Worm (Caenorhabditis elegans): ENCODE data around the gene F37A8.2.
A peak's percentile ranks its signal among the peaks of the same experiment; 100 is the strongest.
"Not testable (repeated sequence)": the region's sequence is repeated elsewhere in the genome, so short reads cannot be mapped to it uniquely, and the experiment has no call there.

The F37A8.2 gene

ce11 chrIII:3898354-3898753, 33.0 kb downstream of the F37A8.2 start:
- no peak for TF ChIP-seq F52B5.7 (tag; optimal IDR thresholded peaks at IDR 0.05)
- TF ChIP-seq aptf-2 (GFP tag; conservative IDR thresholded peaks at IDR 0.05), result no peak
- TF ChIP-seq dpl-1 (GFP tag; optimal IDR thresholded peaks at IDR 0.05), result no peak
- no peak for TF ChIP-seq F23B12.7 (tag; optimal IDR thresholded peaks at IDR 0.05; ENCODE audit: insufficient read depth)
- no peak for TF ChIP-seq F55B11.4 (tag; optimal IDR thresholded peaks at IDR 0.05; ENCODE audit: borderline replicate concordance, insufficient read depth)
- no peak for TF ChIP-seq D2030.7 (GFP tag; IDR thresholded peaks at IDR 0.05)
- TF ChIP-seq ets-4 (GFP tag; optimal IDR thresholded peaks at IDR 0.05), result no peak
- no peak for TF ChIP-seq bed-1 (GFP tag; IDR thresholded peaks at IDR 0.05)
- no peak for TF ChIP-seq egl-18 (GFP tag; IDR thresholded peaks at IDR 0.05)
- TF ChIP-seq lin-26 (GFP tag; IDR thresholded peaks at IDR 0.05), result no peak
- no peak for TF ChIP-seq madf-6 (GFP tag; IDR thresholded peaks at IDR 0.05)
- TF ChIP-seq ztf-25 (GFP tag; IDR thresholded peaks at IDR 0.05), result no peak
- no peak for TF ChIP-seq attf-5 (GFP tag; optimal IDR thresholded peaks at IDR 0.05)
- no peak for TF ChIP-seq ceh-58 (GFP tag; IDR thresholded peaks at IDR 0.05)
- no peak for TF ChIP-seq pha-4 (tag; optimal IDR thresholded peaks at IDR 0.05)

ce11 chrIII:3897116-3897845, 34.0 kb downstream of the F37A8.2 start:
- TF ChIP-seq ztf-28 (GFP tag; IDR thresholded peaks at IDR 0.05) (peak; percentile 95), nfya-2 (GFP tag; IDR thresholded peaks at IDR 0.05) (peak; percentile 83; the same call in 1 of the 2 replicates), hmg-20 (GFP tag; IDR thresholded peaks at IDR 0.05) (0 out of 2 replicates have a peak, but pooled peaks have one; percentile 5), rcor-1 (GFP tag; IDR thresholded peaks at IDR 0.05) (peak; percentile 95), let-526 (GFP tag; IDR thresholded peaks at IDR 0.05) (peak; percentile 94), Y67H2A.10 (GFP tag; conservative IDR thresholded peaks at IDR 0.05) (peak; percentile 73), dox-1 (GFP tag; IDR thresholded peaks at IDR 0.05) (peak; percentile 98), aptf-3 (GFP tag; IDR thresholded peaks at IDR 0.05) (peak; percentile 89), cebp-1 (GFP tag; IDR thresholded peaks at IDR 0.05) (peak; percentile 42; the same call in 1 of the 2 replicates), mcd-1 (GFP tag; IDR thresholded peaks at IDR 0.05) (0 out of 2 replicates have a peak, but pooled peaks have one; percentile 33), madf-3 (GFP tag; IDR thresholded peaks at IDR 0.05) (peak; percentile 96), ceh-40 (GFP tag; IDR thresholded peaks at IDR 0.05) (peak; percentile 96), cebp-2 (GFP tag; IDR thresholded peaks at IDR 0.05) (peak; percentile 90; the same call in 1 of the 2 replicates), pbrm-1 (GFP tag; IDR thresholded peaks at IDR 0.05) (peak; percentile 90), attf-3 (GFP tag; conservative IDR thresholded peaks at IDR 0.05) (peak; percentile 28; the same call in 1 of the 2 replicates), Y56A3A.18 (GFP tag; IDR thresholded peaks at IDR 0.05) (peak; percentile 94), aptf-2 (GFP tag; conservative IDR thresholded peaks at IDR 0.05) (0 out of 2 replicates have a peak, but pooled peaks have one; percentile 10), D2030.7 (GFP tag; IDR thresholded peaks at IDR 0.05) (peak; percentile 93), Y53G8AR.9 (GFP tag; conservative IDR thresholded peaks at IDR 0.05) (peak; percentile 79), Y53F4B.3 (GFP tag; IDR thresholded peaks at IDR 0.05) (peak; percentile 95), egl-18 (GFP tag; IDR thresholded peaks at IDR 0.05) (peak; percentile 92), ceh-100 (GFP tag; IDR thresholded peaks at IDR 0.05) (peak; percentile 72), madf-6 (GFP tag; IDR thresholded peaks at IDR 0.05) (peak; percentile 77), Y79H2A.3 (GFP tag; conservative IDR thresholded peaks at IDR 0.05) (peak; percentile 69; the same call in 1 of the 2 replicates), ztf-25 (GFP tag; IDR thresholded peaks at IDR 0.05) (peak; percentile 45; the same call in 1 of the 2 replicates), ceh-58 (GFP tag; IDR thresholded peaks at IDR 0.05) (peak; percentile 99), lin-26 (GFP tag; IDR thresholded peaks at IDR 0.05) (peak; percentile 69), nfyb-1 (GFP tag; IDR thresholded peaks at IDR 0.05) (peak; percentile 90), ztf-6 (GFP tag; IDR thresholded peaks at IDR 0.05) (peak; percentile 61; the same call in 1 of the 2 replicates), egrh-3 (GFP tag; IDR thresholded peaks at IDR 0.05) (peak; percentile 99), F39B2.1 (GFP tag; IDR thresholded peaks at IDR 0.05) (peak; percentile 96), hmg-1.2 (GFP tag; IDR thresholded peaks at IDR 0.05) (peak; percentile 40), F33H1.4 (GFP tag; IDR thresholded peaks at IDR 0.05) (peak; percentile 39; the same call in 1 of the 2 replicates), egl-44 (GFP tag; IDR thresholded peaks at IDR 0.05) (0 out of 2 replicates have a peak, but pooled peaks have one; percentile 29), madf-8 (GFP tag; conservative IDR thresholded peaks at IDR 0.05) (peak; percentile 64), lag-1 (GFP tag; IDR thresholded peaks at IDR 0.05) (peak; percentile 83; the same call in 1 of the 2 replicates)
- not testable (repeated sequence) for TF ChIP-seq cebp-1 (tag; optimal IDR thresholded peaks at IDR 0.05)

All from whole organism, young adult.